Worm (Caenorhabditis elegans): ENCODE results near the gene T06E8.8.

ce11 chrV:10087103-10087502 lies 43.6 kb downstream of the T06E8.8 start, which contains the start of gene R04B5.5:
- TF ChIP-seq klf-2 (GFP tag; conservative IDR thresholded peaks at IDR 0.05) (no peak), med-1 (GFP tag; optimal IDR thresholded peaks at IDR 0.05; ENCODE audit: insufficient read depth) (no peak), ztf-23 (GFP tag; IDR thresholded peaks at IDR 0.05) (no peak), T22C8.4 (GFP tag; IDR thresholded peaks at IDR 0.05) (no peak), tab-1 (GFP tag; IDR thresholded peaks at IDR 0.05) (no peak), flt-1 (GFP tag; IDR thresholded peaks at IDR 0.05) (no peak), ztf-29 (GFP tag; IDR thresholded peaks at IDR 0.05) (no peak), cog-1 (tag; optimal IDR thresholded peaks at IDR 0.05) (no peak)

Data from whole organism, midembryonic.